Fruit fly (Drosophila melanogaster): ENCODE measurements around the gene tHMG2.

- TF ChIP-seq stc (GFP tag; IDR thresholded peaks at IDR 0.05) (no peak), CG6791 (GFP tag; IDR thresholded peaks at IDR 0.05; ENCODE audit: partially characterized antibody) (no peak), CG8924 (tag; optimal IDR thresholded peaks at IDR 0.05) (no peak), vnd (GFP tag; IDR thresholded peaks at IDR 0.05; ENCODE audit: partially characterized antibody) (no peak), BtbVII (GFP tag; optimal IDR thresholded peaks at IDR 0.05) (no peak), lola (GFP tag; optimal IDR thresholded peaks at IDR 0.05) (no peak), pb (GFP tag; optimal IDR thresholded peaks at IDR 0.05) (no peak), Hr78 (GFP tag; optimal IDR thresholded peaks at IDR 0.05) (no peak), pho (GFP tag; optimal IDR thresholded peaks at IDR 0.05) (no peak), Elba2 (GFP tag; optimal IDR thresholded peaks at IDR 0.05) (no peak), C15 (GFP tag; IDR thresholded peaks at IDR 0.05) (no peak), tgo (GFP tag; IDR thresholded peaks at IDR 0.05) (no peak)
Measured at dm6 chr3R:22520481-22520880, 27.7 kb downstream of the tHMG2 start.
